Worm (Caenorhabditis elegans): ENCODE measurements around the gene C01G10.14.

ce11 chrV:15072738-15073137 is 33.0 kb downstream of the C01G10.14 start:
- no peak for TF ChIP-seq W03F9.2 (tag; optimal IDR thresholded peaks at IDR 0.05)
- TF ChIP-seq him-1 (tag; optimal IDR thresholded peaks at IDR 0.05), result no peak
